Worm (Caenorhabditis elegans): ENCODE results near the gene gcy-8.
A peak's percentile ranks its signal among the peaks of the same experiment; 100 is the strongest.

- TF ChIP-seq fos-1 (tag; optimal IDR thresholded peaks at IDR 0.05) (no peak), hlh-30 (tag; optimal IDR thresholded peaks at IDR 0.05; ENCODE audit: insufficient read depth) (peak; percentile 64), unc-130 (GFP tag; optimal IDR thresholded peaks at IDR 0.05) (no peak), unc-39 (tag; optimal IDR thresholded peaks at IDR 0.05) (no peak), nhr-77 (tag; optimal IDR thresholded peaks at IDR 0.05) (no peak), snpc-4 (tag; optimal IDR thresholded peaks at IDR 0.05) (no peak), lir-3 (tag; optimal IDR thresholded peaks at IDR 0.05) (no peak), ztf-11 (tag; optimal IDR thresholded peaks at IDR 0.05) (no peak), T26A8.4 (GFP tag; IDR thresholded peaks at IDR 0.05) (no peak)
These were observed 54.1 kb downstream of the gcy-8 start, which contains the start of gene arf-5 for ce11 chrIV:7982024-7982576.
